Worm (Caenorhabditis elegans): ENCODE measurements around the gene Y75B8A.31.

Gene Y75B8A.31

ce11 chrIII:12335400-12335994, 15.9 kb upstream of the Y75B8A.31 start (continued):
- TF ChIP-seq lin-35 (GFP tag; optimal IDR thresholded peaks at IDR 0.05) = peak; percentile 73 to 80
- TF ChIP-seq fos-1 (tag; optimal IDR thresholded peaks at IDR 0.05) = peak; percentile 51
- TF ChIP-seq lin-15B (tag; optimal IDR thresholded peaks at IDR 0.05) = peak; percentile 9
- peak; percentile 93 for TF ChIP-seq nhr-85 (tag)
- peak; percentile 68 for TF ChIP-seq swsn-7 (tag; optimal IDR thresholded peaks at IDR 0.05)
- TF ChIP-seq F16B12.6 (tag; optimal IDR thresholded peaks at IDR 0.05) = peak; percentile 33
- TF ChIP-seq mdl-1 (tag; optimal IDR thresholded peaks at IDR 0.05) = peak in 1 of 2 experiments; percentile 69
- TF ChIP-seq nhr-28 (tag; optimal IDR thresholded peaks at IDR 0.05) = no peak
- peak; percentile 44 for TF ChIP-seq ztf-4 (tag; optimal IDR thresholded peaks at IDR 0.05)
- TF ChIP-seq jun-1 (tag; optimal IDR thresholded peaks at IDR 0.05) = peak; percentile 78
- TF ChIP-seq C16A3.4 (tag; optimal IDR thresholded peaks at IDR 0.05) = peak; percentile 44

- TF ChIP-seq xbp-1 (tag; optimal IDR thresholded peaks at IDR 0.05) (peak; percentile 46), pqm-1 (tag; optimal IDR thresholded peaks at IDR 0.05) (no peak), lsy-2 (tag; optimal IDR thresholded peaks at IDR 0.05) (peak; percentile 39 to 45), efl-1 (optimal IDR thresholded peaks at IDR 0.05) (no peak), efl-1 (GFP tag; optimal IDR thresholded peaks at IDR 0.05 in 1 of 2) (peak in 1 of 2 experiments; percentile 18)
Observed at ce11 chrIII:12344940-12345339, 6.5 kb upstream of the Y75B8A.31 start.

- TF ChIP-seq efl-1 (optimal IDR thresholded peaks at IDR 0.05) (no peak), efl-1 (GFP tag; optimal IDR thresholded peaks at IDR 0.05 in 1 of 2) (peak in 1 of 2 experiments; percentile 34), lin-14 (GFP tag; optimal IDR thresholded peaks at IDR 0.05) (no peak)
Observed at ce11 chrIII:12349027-12349426, 2.4 kb upstream of the Y75B8A.31 start.

- TF ChIP-seq pag-3 (tag; optimal IDR thresholded peaks at IDR 0.05; ENCODE audit: borderline replicate concordance, insufficient read depth) = no peak
- TF ChIP-seq fos-1 (tag; optimal IDR thresholded peaks at IDR 0.05) = no peak
- no peak for TF ChIP-seq Y116A8C.19 (tag; optimal IDR thresholded peaks at IDR 0.05; ENCODE audit: borderline replicate concordance)
- TF ChIP-seq zip-4 (GFP tag; optimal IDR thresholded peaks at IDR 0.05) = no peak
- no peak for TF ChIP-seq unc-98 (GFP tag; IDR thresholded peaks at IDR 0.05)
- TF ChIP-seq sptf-1 (tag; optimal IDR thresholded peaks at IDR 0.05) = no peak
- no peak for TF ChIP-seq F16B12.6 (tag; optimal IDR thresholded peaks at IDR 0.05)
- no peak for TF ChIP-seq nhr-20 (tag; optimal IDR thresholded peaks at IDR 0.05)
- TF ChIP-seq nhr-84 (tag; optimal IDR thresholded peaks at IDR 0.05) = no peak
- TF ChIP-seq unc-62 (GFP tag; optimal IDR thresholded peaks at IDR 0.05) = no peak
- TF ChIP-seq ama-1 (optimal IDR thresholded peaks at IDR 0.05) = no peak
- TF ChIP-seq ceh-90 (tag; optimal IDR thresholded peaks at IDR 0.05) = no peak
- no peak for TF ChIP-seq grh-1 (GFP tag; IDR thresholded peaks at IDR 0.05)
- no peak for TF ChIP-seq nhr-71 (tag; optimal IDR thresholded peaks at IDR 0.05)
Observed at ce11 chrIII:12356588-12356987, 5.1 kb downstream of the Y75B8A.31 start.

- TF ChIP-seq unc-86 (tag; optimal IDR thresholded peaks at IDR 0.05) (no peak), Y116A8C.19 (tag; optimal IDR thresholded peaks at IDR 0.05; ENCODE audit: borderline replicate concordance) (no peak), dsc-1 (tag; optimal IDR thresholded peaks at IDR 0.05) (no peak), jun-1 (tag; optimal IDR thresholded peaks at IDR 0.05) (no peak), nhr-237 (tag; optimal IDR thresholded peaks at IDR 0.05) (no peak), mab-9 (GFP tag; IDR thresholded peaks at IDR 0.05) (no peak), snpc-4 (tag; optimal IDR thresholded peaks at IDR 0.05) (no peak), unc-98 (GFP tag; IDR thresholded peaks at IDR 0.05) (no peak)
Observed at ce11 chrIII:12358461-12358860, 7.0 kb downstream of the Y75B8A.31 start, which contains the start of gene Y75B8A.32. TSS of gene Y75B8A.32 (minus strand) at chrIII:12358561.

ce11 chrIII:12359265-12359664, 7.8 kb downstream of the Y75B8A.31 start, which contains the start of gene Y75B8A.34:
TSS of gene Y75B8A.34 (plus strand) at chrIII:12359565.
- TF ChIP-seq rnt-1 (tag; optimal IDR thresholded peaks at IDR 0.05) = no peak
- no peak for TF ChIP-seq hlh-17 (GFP tag; optimal IDR thresholded peaks at IDR 0.05; ENCODE audit: borderline replicate concordance)
- no peak for TF ChIP-seq ceh-63 (GFP tag; optimal IDR thresholded peaks at IDR 0.05)
- no peak for TF ChIP-seq elt-2 (tag; optimal IDR thresholded peaks at IDR 0.05)
- TF ChIP-seq unc-130 (tag; optimal IDR thresholded peaks at IDR 0.05) = no peak
- no peak for TF ChIP-seq alr-1 (tag; optimal IDR thresholded peaks at IDR 0.05; ENCODE audit: borderline replicate concordance)
- no peak for TF ChIP-seq nhr-71 (tag; optimal IDR thresholded peaks at IDR 0.05)
- no peak for TF ChIP-seq swsn-7 (tag; optimal IDR thresholded peaks at IDR 0.05)
- TF ChIP-seq vab-15 (tag; optimal IDR thresholded peaks at IDR 0.05) = no peak
- no peak for TF ChIP-seq egl-13 (tag; optimal IDR thresholded peaks at IDR 0.05)
- TF ChIP-seq lin-39 (tag; optimal IDR thresholded peaks at IDR 0.05) = no peak
- TF ChIP-seq egl-27 (tag; optimal IDR thresholded peaks at IDR 0.05) = no peak
